Worm (Caenorhabditis elegans) whole organism, mixed stage, embryonic: ENCODE results near the gene F16B4.7.

ENCODE experiments used
- ces-1 ChIP-seq: fragments of 150-350 bp; optimal IDR thresholded peaks from 2 replicates; lab custom pipeline; 2014; ENCODE audit warnings: missing biosample characterization, missing genetic modification reagents, missing genetic modification characterization
- cnd-1 ChIP-seq: fragments of 200-800 bp; sonication (Bioruptor generic); optimal IDR thresholded peaks from 2 replicates; lab custom pipeline; 2018; ENCODE audit warnings: mild to moderate bottlenecking, missing genetic modification characterization, missing compliant biosample characterization
- elt-1 ChIP-seq: sonication (generic microtip); optimal IDR thresholded peaks from 2 replicates; lab custom pipeline; 2017; ENCODE audit warnings: missing genetic modification characterization, mild to moderate bottlenecking, missing compliant biosample characterization, antibody characterized with exemption, moderate library complexity, borderline replicate concordance; ENCODE audit not compliant: insufficient read depth
- ham-2 ChIP-seq: fragments of 200-800 bp; sonication (Bioruptor generic); optimal IDR thresholded peaks from 2 replicates; lab custom pipeline; 2018; ENCODE audit warnings: mild to moderate bottlenecking, missing genetic modification characterization, missing compliant biosample characterization
- lsy-2 ChIP-seq: fragments of 150-350 bp; optimal IDR thresholded peaks from 2 replicates; lab custom pipeline; 2014; ENCODE audit warnings: missing biosample characterization, missing genetic modification characterization
- nhr-76 ChIP-seq: sonication (generic microtip); optimal IDR thresholded peaks from 2 replicates; lab custom pipeline; 2017; ENCODE audit warnings: missing biosample characterization, missing genetic modification characterization
- pha-4 ChIP-seq: fragments of 150-350 bp; optimal IDR thresholded peaks from 2 replicates; lab custom pipeline; 2018; ENCODE audit warnings: missing biosample characterization, missing genetic modification reagents, missing genetic modification characterization
- snpc-4 ChIP-seq: fragments of 150-350 bp; optimal IDR thresholded peaks from 2 replicates; lab custom pipeline; 2014; ENCODE audit warnings: missing biosample characterization, missing genetic modification characterization
- unc-62 ChIP-seq: fragments of 150-350 bp; optimal IDR thresholded peaks from 2 replicates; lab custom pipeline; 2014; ENCODE audit warnings: missing biosample characterization, missing genetic modification reagents, missing genetic modification characterization

ce11 chrV:1572585-1572984, 12.9 kb upstream of the F16B4.7 start:
- TF ChIP-seq elt-1 (tag; lab: Kevin White, UChicago) (no peak), unc-62 (peak; percentile 18), nhr-76 (no peak), ces-1 (GFP tag; lab: Kevin White, UChicago) (no peak), snpc-4 (tag; lab: Kevin White, UChicago) (no peak), pha-4 (tag; lab: Kevin White, UChicago) (no peak), cnd-1 (tag; lab: Kevin White, UChicago) (peak; percentile 62), lsy-2 (tag; lab: Kevin White, UChicago) (no peak), ham-2 (no peak)
